Worm (Caenorhabditis elegans) whole organism, L3 larva: ENCODE results near the gene F40A3.2.

Experiments used
- R02D3.7 ChIP-seq: fragments of 150-350 bp; optimal IDR thresholded peaks from 2 replicates; lab custom pipeline; 2014; ENCODE audit warnings: missing biosample characterization, missing genetic modification characterization
- ZK546.5 ChIP-seq: sonication (generic microtip); optimal IDR thresholded peaks from 2 replicates; lab custom pipeline; 2017; ENCODE audit warnings: missing biosample characterization, missing genetic modification characterization
- aly-2 ChIP-seq: fragments of 150-350 bp; optimal IDR thresholded peaks from 2 replicates; lab custom pipeline; 2014; ENCODE audit warnings: missing biosample characterization, missing genetic modification characterization
- ama-1 ChIP-seq: fragments of 150-350 bp; optimal IDR thresholded peaks from 2 replicates; lab custom pipeline; 2018
- ceh-28 ChIP-seq: fragments of 150-350 bp; optimal IDR thresholded peaks from 2 replicates; lab custom pipeline; 2014; ENCODE audit warnings: missing biosample characterization, missing genetic modification reagents, missing genetic modification characterization
- ceh-82 ChIP-seq: fragments of 150-350 bp; optimal IDR thresholded peaks from 2 replicates; lab custom pipeline; 2014; ENCODE audit warnings: missing biosample characterization, missing genetic modification characterization
- ceh-9 ChIP-seq: sonication (generic microtip); optimal IDR thresholded peaks from 2 replicates; lab custom pipeline; 2018; ENCODE audit warnings: missing biosample characterization, missing genetic modification characterization
- daf-12 ChIP-seq: fragments of 150-350 bp; optimal IDR thresholded peaks from 2 replicates; lab custom pipeline; 2014; ENCODE audit warnings: missing biosample characterization, missing genetic modification reagents, missing genetic modification characterization
- egl-27 ChIP-seq: sonication (generic microtip); optimal IDR thresholded peaks from 4 replicates; lab custom pipeline; 2017; ENCODE audit warnings: missing biosample characterization, missing genetic modification reagents, missing genetic modification characterization
- egl-5 ChIP-seq: fragments of 150-350 bp; optimal IDR thresholded peaks from 2 replicates; lab custom pipeline; 2017; ENCODE audit warnings: missing biosample characterization, missing genetic modification reagents, missing genetic modification characterization, inconsistent platforms
- elt-1 ChIP-seq: fragments of 150-350 bp; optimal IDR thresholded peaks from 2 replicates; lab custom pipeline; 2014; ENCODE audit warnings: missing biosample characterization, missing genetic modification characterization
- elt-2 ChIP-seq: sonication (generic microtip); optimal IDR thresholded peaks from 2 replicates; lab custom pipeline; 2016; ENCODE audit warnings: missing genetic modification reagents, mild to moderate bottlenecking, missing genetic modification characterization, missing compliant biosample characterization
- elt-3 ChIP-seq, 3 experiments: fragments of 150-350 bp in 1 of 3; sonication (generic microtip) in 2 of 3; optimal IDR thresholded peaks; 2 replicates in 2 of 3; 4 replicates in 1 of 3; lab custom pipeline; 2014 to 2017; ENCODE audit warnings: missing biosample characterization in 3 of 3, missing genetic modification characterization in 3 of 3
- eor-1 ChIP-seq, 2 experiments: fragments of 150-350 bp; optimal IDR thresholded peaks; 2 replicates each; lab custom pipeline; 2014 to 2018; ENCODE audit warnings: missing biosample characterization in 2 of 2, missing genetic modification characterization in 2 of 2
- fkh-10 ChIP-seq: sonication (generic microtip); optimal IDR thresholded peaks from 2 replicates; lab custom pipeline; 2017; ENCODE audit warnings: missing biosample characterization, missing genetic modification reagents, missing genetic modification characterization
- fkh-2 ChIP-seq: fragments of 150-350 bp; optimal IDR thresholded peaks from 2 replicates; lab custom pipeline; 2014; ENCODE audit warnings: missing biosample characterization, missing genetic modification reagents, missing genetic modification characterization
- fos-1 ChIP-seq: fragments of 150-350 bp; optimal IDR thresholded peaks from 2 replicates; lab custom pipeline; 2014; ENCODE audit warnings: missing biosample characterization, missing genetic modification characterization
- hmg-11 ChIP-seq: sonication (generic microtip); optimal IDR thresholded peaks from 2 replicates; lab custom pipeline; 2016; ENCODE audit warnings: missing genetic modification characterization, missing compliant biosample characterization
- jun-1 ChIP-seq: fragments of 150-350 bp; optimal IDR thresholded peaks from 2 replicates; lab custom pipeline; 2014; ENCODE audit warnings: missing biosample characterization, missing genetic modification reagents, missing genetic modification characterization
- lin-15B ChIP-seq: fragments of 150-350 bp; optimal IDR thresholded peaks from 2 replicates; lab custom pipeline; 2014; ENCODE audit warnings: missing biosample characterization, missing genetic modification characterization
- lin-39 ChIP-seq: fragments of 150-350 bp; optimal IDR thresholded peaks from 2 replicates; lab custom pipeline; 2018; ENCODE audit warnings: missing biosample characterization, missing genetic modification reagents, missing genetic modification characterization
- mdl-1 ChIP-seq: fragments of 150-350 bp; optimal IDR thresholded peaks from 2 replicates; lab custom pipeline; 2014; ENCODE audit warnings: missing biosample characterization, missing genetic modification characterization
- nfya-1 ChIP-seq: sonication (generic microtip); optimal IDR thresholded peaks from 2 replicates; lab custom pipeline; 2017; ENCODE audit warnings: missing genetic modification characterization, mild to moderate bottlenecking, missing compliant biosample characterization, antibody characterized with exemption, moderate library complexity; ENCODE audit not compliant: insufficient read depth
- nhr-11 ChIP-seq: fragments of 150-350 bp; optimal IDR thresholded peaks from 2 replicates; lab custom pipeline; 2014; ENCODE audit warnings: missing biosample characterization, missing genetic modification characterization
- nhr-23 ChIP-seq: fragments of 150-350 bp; optimal IDR thresholded peaks from 2 replicates; lab custom pipeline; 2014; ENCODE audit warnings: missing biosample characterization, missing genetic modification reagents, missing genetic modification characterization
- nhr-237 ChIP-seq: fragments of 150-350 bp; optimal IDR thresholded peaks from 2 replicates; lab custom pipeline; 2014; ENCODE audit warnings: missing biosample characterization, missing genetic modification characterization
- nhr-25 ChIP-seq: sonication (generic microtip); optimal IDR thresholded peaks from 2 replicates; lab custom pipeline; 2017; ENCODE audit warnings: missing biosample characterization, missing genetic modification characterization
- nhr-28 ChIP-seq: fragments of 150-350 bp; optimal IDR thresholded peaks from 2 replicates; lab custom pipeline; 2014; ENCODE audit warnings: missing biosample characterization, missing genetic modification characterization
- nhr-76 ChIP-seq: fragments of 150-350 bp; sonication (generic microtip); optimal IDR thresholded peaks from 5 replicates; lab custom pipeline; 2014; ENCODE audit warnings: missing biosample characterization, missing genetic modification characterization
- nhr-77 ChIP-seq: fragments of 150-350 bp; optimal IDR thresholded peaks from 2 replicates; lab custom pipeline; 2014; ENCODE audit warnings: missing biosample characterization, missing genetic modification characterization
- pha-4 ChIP-seq: fragments of 150-350 bp; optimal IDR thresholded peaks from 2 replicates; lab custom pipeline; 2014; ENCODE audit warnings: missing biosample characterization, missing genetic modification reagents, missing genetic modification characterization
- pqm-1 ChIP-seq: fragments of 150-350 bp; optimal IDR thresholded peaks from 2 replicates; lab custom pipeline; 2017; ENCODE audit warnings: missing biosample characterization, missing genetic modification characterization, inconsistent platforms
- sea-2 ChIP-seq: fragments of 150-350 bp; sonication (generic microtip); optimal IDR thresholded peaks from 4 replicates; lab custom pipeline; 2014; ENCODE audit warnings: missing biosample characterization, missing genetic modification reagents, missing genetic modification characterization
- snpc-4 ChIP-seq: fragments of 150-350 bp; optimal IDR thresholded peaks from 2 replicates; lab custom pipeline; 2014; ENCODE audit warnings: missing biosample characterization, missing genetic modification characterization
- tbx-2 ChIP-seq: sonication (generic microtip); optimal IDR thresholded peaks from 2 replicates; lab custom pipeline; 2016; ENCODE audit warnings: mild to moderate bottlenecking, missing genetic modification characterization, missing compliant biosample characterization
- unc-39 ChIP-seq: sonication (generic microtip); optimal IDR thresholded peaks from 4 replicates; lab custom pipeline; 2017; ENCODE audit warnings: missing biosample characterization, missing genetic modification characterization
- unc-62 ChIP-seq: fragments of 150-350 bp; sonication (generic microtip); optimal IDR thresholded peaks from 4 replicates; lab custom pipeline; 2014; ENCODE audit warnings: missing biosample characterization, missing genetic modification reagents, missing genetic modification characterization
- zag-1 ChIP-seq: fragments of 150-350 bp; optimal IDR thresholded peaks from 2 replicates; lab custom pipeline; 2014; ENCODE audit warnings: missing biosample characterization, missing genetic modification characterization
- ztf-11 ChIP-seq: fragments of 150-350 bp; optimal IDR thresholded peaks from 2 replicates; lab custom pipeline; 2014; ENCODE audit warnings: missing biosample characterization, missing genetic modification characterization
- ztf-4 ChIP-seq: fragments of 150-350 bp; optimal IDR thresholded peaks from 2 replicates; lab custom pipeline; 2014; ENCODE audit warnings: missing biosample characterization, missing genetic modification characterization

F40A3.2 gene

ce11 chrV:7847170-7847569, 31.5 kb upstream of the F40A3.2 start, which contains the start of gene memo-1:
TSS of gene memo-1 (minus strand) at chrV:7847171.
- no peak for TF ChIP-seq ama-1
- TF ChIP-seq fkh-2 (tag; lab: Kevin White, UChicago), result no peak
- no peak for TF ChIP-seq ztf-11 (tag; lab: Kevin White, UChicago)
- no peak for TF ChIP-seq ceh-82
- TF ChIP-seq fos-1 (tag; lab: Kevin White, UChicago), result no peak
- no peak for TF ChIP-seq nhr-23 (tag; lab: Kevin White, UChicago)
- no peak for TF ChIP-seq nhr-237
- TF ChIP-seq eor-1 (tag; optimal IDR thresholded peaks at IDR 0.05; lab: Kevin White, UChicago), result no peak
- TF ChIP-seq, all 47 proteins: peak for 0

- TF ChIP-seq ztf-11 (tag; lab: Kevin White, UChicago), result no peak
- no peak for TF ChIP-seq zag-1 (tag; lab: Kevin White, UChicago)
- no peak for TF ChIP-seq snpc-4 (tag; lab: Kevin White, UChicago)
- peak; percentile 88 for TF ChIP-seq pha-4
- TF ChIP-seq lin-39 (tag; lab: Kevin White, UChicago), result peak; percentile 32
- TF ChIP-seq egl-5 (tag; lab: Kevin White, UChicago), result no peak
- TF ChIP-seq unc-39, result no peak
- TF ChIP-seq nhr-77 (tag; lab: Kevin White, UChicago), result no peak
- TF ChIP-seq ZK546.5 (tag; lab: Kevin White, UChicago), result no peak
- no peak for TF ChIP-seq aly-2 (tag; lab: Kevin White, UChicago)
- no peak for TF ChIP-seq nhr-76 (tag; lab: Kevin White, UChicago)
- TF ChIP-seq ama-1, result no peak
Observed at ce11 chrV:7847687-7848086, 31.0 kb upstream of the F40A3.2 start.

DNA sequence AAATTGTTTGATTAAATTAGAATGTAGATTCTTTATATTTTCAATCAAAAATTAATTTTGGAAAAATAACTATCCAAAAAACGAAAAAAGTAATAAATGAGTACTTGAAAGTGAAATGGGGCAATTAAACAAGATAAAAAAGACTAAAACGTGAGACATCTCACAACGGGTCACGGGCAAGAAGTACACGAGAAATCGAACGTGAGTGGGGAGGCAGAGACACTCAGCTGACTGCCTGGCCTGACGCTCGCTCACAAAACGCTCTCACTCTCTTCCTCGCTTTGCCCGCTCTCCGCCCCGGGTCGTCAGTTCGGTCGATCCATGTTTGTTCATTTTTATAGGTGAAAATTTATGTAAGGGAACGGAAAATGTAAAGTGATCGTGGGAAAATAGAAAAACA, 30.5 kb upstream of the F40A3.2 start:
- TF ChIP-seq pha-4 (peak; percentile 45), ama-1 (peak; percentile 8), elt-2 (tag; lab: Kevin White, UChicago) (peak; percentile 31), nhr-23 (tag; lab: Kevin White, UChicago) (peak; percentile 15), fkh-10 (GFP tag; lab: Kevin White, UChicago) (no peak), hmg-11 (tag; lab: Kevin White, UChicago) (peak; percentile 38)

DNA sequence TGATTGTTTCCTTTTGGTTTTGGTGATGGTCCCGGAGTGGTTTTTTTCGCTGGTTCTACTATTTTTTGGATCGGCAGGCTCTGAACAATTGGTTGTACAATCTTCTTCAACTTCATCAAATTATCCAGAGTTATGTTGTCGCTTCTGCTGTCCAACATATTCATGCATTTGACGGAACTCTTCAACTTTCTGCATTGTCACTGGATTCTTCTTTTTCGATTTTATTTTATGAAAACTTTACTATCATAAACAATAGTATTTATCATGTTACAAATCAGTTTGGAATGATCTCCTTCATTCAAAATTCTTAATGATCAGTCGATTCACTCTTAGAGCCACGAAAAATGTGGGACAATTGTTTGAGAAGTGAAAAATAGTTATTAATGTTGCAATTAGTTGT, 26.6 kb upstream of the F40A3.2 start:
- TF ChIP-seq jun-1 (tag; lab: Kevin White, UChicago) (no peak), unc-39 (no peak), egl-27 (tag; lab: Kevin White, UChicago) (no peak), fkh-2 (tag; lab: Kevin White, UChicago) (no peak), pha-4 (no peak), daf-12 (no peak), zag-1 (tag; lab: Kevin White, UChicago) (no peak), elt-3 (tag; optimal IDR thresholded peaks at IDR 0.05; lab: Kevin White, UChicago) (no peak), elt-2 (tag; lab: Kevin White, UChicago) (no peak), ceh-28 (no peak), ztf-4 (tag; lab: Kevin White, UChicago) (no peak), egl-5 (tag; lab: Kevin White, UChicago) (no peak), mdl-1 (tag; lab: Kevin White, UChicago) (no peak), R02D3.7 (tag; lab: Kevin White, UChicago) (no peak), nhr-11 (no peak), sea-2 (GFP tag; lab: Kevin White, UChicago) (no peak)

DNA sequence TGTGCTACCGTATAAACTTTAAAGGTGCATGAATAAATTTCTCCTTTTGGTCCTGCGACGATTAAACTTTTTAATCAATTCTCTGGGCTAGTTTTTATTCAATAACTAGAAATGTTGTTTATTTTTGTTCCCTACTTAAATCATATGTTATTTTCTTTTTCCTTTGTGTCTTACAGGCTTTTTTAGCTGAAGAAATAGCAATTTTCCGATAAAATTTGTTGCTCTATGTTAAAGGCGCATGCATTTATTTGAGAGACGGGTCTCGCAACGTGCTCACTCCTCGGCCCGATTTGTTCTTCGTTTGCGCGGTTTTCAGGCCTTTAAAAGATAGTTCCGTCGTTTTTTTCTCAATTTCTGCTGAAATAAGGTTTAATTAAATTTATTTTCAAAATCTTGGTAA, 24.8 kb upstream of the F40A3.2 start:
- TF ChIP-seq ZK546.5 (tag; lab: Kevin White, UChicago), result no peak
- no peak for TF ChIP-seq nhr-23 (tag; lab: Kevin White, UChicago)
- no peak for TF ChIP-seq ceh-82
- no peak for TF ChIP-seq unc-39
- no peak for TF ChIP-seq lin-39 (tag; lab: Kevin White, UChicago)
- TF ChIP-seq pha-4, result peak; percentile 29
- TF ChIP-seq nfya-1, result peak; percentile 26
- peak; percentile 19 for TF ChIP-seq snpc-4 (tag; lab: Kevin White, UChicago)
- TF ChIP-seq hmg-11 (tag; lab: Kevin White, UChicago), result peak; percentile 19
- TF ChIP-seq lin-15B (tag; lab: Kevin White, UChicago), result peak; percentile 14

- TF ChIP-seq ztf-11 (tag; lab: Kevin White, UChicago), result no peak
- peak; percentile 22 for TF ChIP-seq pqm-1 (tag; lab: Kevin White, UChicago)
- no peak for TF ChIP-seq unc-39
- TF ChIP-seq fkh-2 (tag; lab: Kevin White, UChicago), result no peak
- TF ChIP-seq elt-3 (tag; optimal IDR thresholded peaks at IDR 0.05; lab: Kevin White, UChicago), result no peak
- TF ChIP-seq ztf-4 (tag; lab: Kevin White, UChicago), result no peak
- no peak for TF ChIP-seq eor-1 (tag; optimal IDR thresholded peaks at IDR 0.05; lab: Kevin White, UChicago)
- TF ChIP-seq nhr-11, result no peak
- TF ChIP-seq egl-5 (tag; lab: Kevin White, UChicago), result peak; percentile 57
- TF ChIP-seq zag-1 (tag; lab: Kevin White, UChicago), result no peak
- TF ChIP-seq tbx-2, result peak; percentile 17
- no peak for TF ChIP-seq sea-2 (GFP tag; lab: Kevin White, UChicago)
- peak; percentile 22 for TF ChIP-seq elt-1
- no peak for TF ChIP-seq nhr-237
- peak; percentile 22 for TF ChIP-seq R02D3.7 (tag; lab: Kevin White, UChicago)
- TF ChIP-seq pha-4, result peak; percentile 90
- peak; percentile 48 for TF ChIP-seq unc-62
- peak; percentile 51 for TF ChIP-seq egl-27 (tag; lab: Kevin White, UChicago)
- no peak for TF ChIP-seq ceh-9 (tag; lab: Kevin White, UChicago)
- no peak for TF ChIP-seq nhr-76 (tag; lab: Kevin White, UChicago)
- peak; percentile 48 for TF ChIP-seq lin-15B (tag; lab: Kevin White, UChicago)
- no peak for TF ChIP-seq nhr-28 (tag; lab: Kevin White, UChicago)
- peak; percentile 0 for TF ChIP-seq ceh-82
- TF ChIP-seq fos-1 (tag; lab: Kevin White, UChicago), result no peak
- TF ChIP-seq nhr-25 (tag; lab: Kevin White, UChicago), result peak; percentile 74
Observed at ce11 chrV:7854603-7855002, 24.1 kb upstream of the F40A3.2 start, which contains the start of the genes C37C3.9 and C37C3.18. TSS of gene C37C3.9 (minus strand) at chrV:7854700. TSS of gene C37C3.18 (plus strand) at chrV:7854993.
